Worm (Caenorhabditis elegans) whole organism, early embryonic: ENCODE data around the gene wapl-1.

Source experiments
- B0310.2 ChIP-seq: sonication (generic microtip); optimal IDR thresholded peaks from 2 replicates; lab custom pipeline; 2016; ENCODE audit warnings: mild to moderate bottlenecking, missing genetic modification characterization, missing compliant biosample characterization
- F13C5.2 ChIP-seq: sonication (generic microtip); optimal IDR thresholded peaks from 2 replicates; lab custom pipeline; 2017; ENCODE audit warnings: mild to moderate bottlenecking, missing genetic modification characterization, inconsistent platforms, missing compliant biosample characterization
- aly-1 ChIP-seq: sonication (generic microtip); optimal IDR thresholded peaks from 2 replicates; lab custom pipeline; 2016; ENCODE audit warnings: missing genetic modification characterization, missing compliant biosample characterization
- ama-1 ChIP-seq: fragments of 150-350 bp; optimal IDR thresholded peaks from 2 replicates; lab custom pipeline; 2014
- ceh-13 ChIP-seq: fragments of 200-800 bp; sonication (Bioruptor generic); optimal IDR thresholded peaks from 2 replicates; lab custom pipeline; 2018; ENCODE audit warnings: mild to moderate bottlenecking, missing genetic modification characterization, missing compliant biosample characterization
- ceh-36 ChIP-seq: sonication (generic microtip); optimal IDR thresholded peaks from 2 replicates; lab custom pipeline; 2016; ENCODE audit warnings: missing genetic modification characterization, inconsistent platforms, missing compliant biosample characterization
- ets-7 ChIP-seq: sonication (generic microtip); optimal IDR thresholded peaks from 2 replicates; lab custom pipeline; 2016; ENCODE audit warnings: missing genotype, missing genetic modification characterization, missing compliant biosample characterization
- flt-1 ChIP-seq: fragments of 200-800 bp; sonication (Bioruptor generic); IDR thresholded peaks from 2 replicates; pipeline ENCODE4 v1.3.6; 2022; ENCODE audit warnings: missing genetic modification characterization, missing compliant biosample characterization
- hmbx-1 ChIP-seq: sonication (generic microtip); optimal IDR thresholded peaks from 2 replicates; lab custom pipeline; 2016; ENCODE audit warnings: mild to moderate bottlenecking, missing genetic modification characterization, missing compliant biosample characterization
- hmg-4 ChIP-seq: fragments of 200-800 bp; sonication (Bioruptor generic); optimal IDR thresholded peaks from 2 replicates; lab custom pipeline; 2018; ENCODE audit warnings: mild to moderate bottlenecking, missing genetic modification characterization, missing compliant biosample characterization
- hnd-1 ChIP-seq: sonication (generic microtip); optimal IDR thresholded peaks from 2 replicates; lab custom pipeline; 2016; ENCODE audit warnings: missing genetic modification characterization, missing compliant biosample characterization
- pes-1 ChIP-seq: fragments of 200-800 bp; sonication (Bioruptor generic); IDR thresholded peaks from 2 replicates; pipeline ENCODE4 v1.3.6; 2022; ENCODE audit warnings: missing genetic modification reagents, missing genetic modification characterization, missing compliant biosample characterization
- scrt-1 ChIP-seq: fragments of 200-800 bp; sonication (Bioruptor generic); IDR thresholded peaks from 2 replicates; pipeline ENCODE4 v1.3.6; 2022; ENCODE audit warnings: missing genetic modification characterization, missing compliant biosample characterization
- sea-1 ChIP-seq: fragments of 200-800 bp; sonication (Bioruptor generic); conservative IDR thresholded peaks from 2 replicates; pipeline ENCODE4 v1.3.6; 2022; ENCODE audit warnings: missing genetic modification characterization, missing compliant biosample characterization
- tbx-11 ChIP-seq: fragments of 200-800 bp; sonication (Bioruptor generic); IDR thresholded peaks from 2 replicates; pipeline ENCODE4 v1.3.6; 2022; ENCODE audit warnings: missing genetic modification characterization, missing compliant biosample characterization
- tbx-37 ChIP-seq: fragments of 200-800 bp; sonication (Bioruptor generic); conservative IDR thresholded peaks from 2 replicates; pipeline ENCODE4 v1.3.6; 2022; ENCODE audit warnings: missing genetic modification reagents, missing genetic modification characterization, missing compliant biosample characterization
- tra-4 ChIP-seq: sonication (generic microtip); optimal IDR thresholded peaks from 2 replicates; lab custom pipeline; 2017; ENCODE audit warnings: missing genetic modification characterization, missing compliant biosample characterization

The wapl-1 gene

ce11 chrIV:4441077-4441476 lies 4.5 kb downstream of the wapl-1 start, which contains the start of gene fbxb-75:
Gene fbxb-75, minus strand, starts transcription at chrIV:4441177.
- TF ChIP-seq F13C5.2 (tag; lab: Kevin White, UChicago) (no peak), pes-1 (no peak)

- TF ChIP-seq aly-1 (tag; lab: Kevin White, UChicago), result no peak
- no peak for TF ChIP-seq B0310.2
- TF ChIP-seq hnd-1 (tag; lab: Kevin White, UChicago), result no peak
- TF ChIP-seq ets-7 (tag; lab: Kevin White, UChicago), result no peak
- TF ChIP-seq ceh-36 (tag; lab: Kevin White, UChicago), result no peak
- no peak for TF ChIP-seq pes-1
- TF ChIP-seq tra-4 (tag; lab: Kevin White, UChicago), result no peak
- TF ChIP-seq flt-1 (GFP tag; lab: Robert Waterston, UW), result no peak
- TF ChIP-seq tbx-37 (GFP tag; lab: Robert Waterston, UW), result no peak
- TF ChIP-seq hmbx-1 (tag; lab: Kevin White, UChicago), result no peak
- TF ChIP-seq scrt-1 (GFP tag; lab: Robert Waterston, UW), result no peak
- TF ChIP-seq hmg-4 (GFP tag; lab: Kevin White, UChicago), result no peak
- TF ChIP-seq F13C5.2 (tag; lab: Kevin White, UChicago), result no peak
Measured at ce11 chrIV:4439190-4439589, 6.3 kb downstream of the wapl-1 start, which contains the start of gene fbxb-74. Gene fbxb-74, minus strand, starts transcription at chrIV:4439290.

ce11 chrIV:4437825-4438224 lies 7.7 kb downstream of the wapl-1 start:
- TF ChIP-seq ets-7 (tag; lab: Kevin White, UChicago) (no peak), hmbx-1 (tag; lab: Kevin White, UChicago) (no peak), aly-1 (tag; lab: Kevin White, UChicago) (no peak), ceh-13 (GFP tag; lab: Kevin White, UChicago) (no peak), ceh-36 (tag; lab: Kevin White, UChicago) (no peak), tbx-11 (GFP tag; lab: Robert Waterston, UW) (no peak), sea-1 (GFP tag; lab: Robert Waterston, UW) (no peak), flt-1 (GFP tag; lab: Robert Waterston, UW) (no peak), tra-4 (tag; lab: Kevin White, UChicago) (no peak), ama-1 (no peak), F13C5.2 (tag; lab: Kevin White, UChicago) (no peak), scrt-1 (GFP tag; lab: Robert Waterston, UW) (no peak), hnd-1 (tag; lab: Kevin White, UChicago) (no peak), tbx-37 (GFP tag; lab: Robert Waterston, UW) (no peak), hmg-4 (GFP tag; lab: Kevin White, UChicago) (no peak), pes-1 (no peak)

ce11 chrIV:4434441-4435084 lies 11.0 kb downstream of the wapl-1 start, which contains the start of the genes R08C7.8 and R08C7.4:
Gene R08C7.8, minus strand, starts transcription at chrIV:4434541.
Gene R08C7.4, plus strand, starts transcription at chrIV:4435034.
- TF ChIP-seq sea-1 (GFP tag; lab: Robert Waterston, UW) (no peak), tbx-37 (GFP tag; lab: Robert Waterston, UW) (no peak), tra-4 (tag; lab: Kevin White, UChicago) (no peak), scrt-1 (GFP tag; lab: Robert Waterston, UW) (no peak), ceh-36 (tag; lab: Kevin White, UChicago) (no peak), pes-1 (no peak), aly-1 (tag; lab: Kevin White, UChicago) (no peak), ceh-13 (GFP tag; lab: Kevin White, UChicago) (no peak), F13C5.2 (tag; lab: Kevin White, UChicago) (no peak), hmg-4 (GFP tag; lab: Kevin White, UChicago) (no peak), ets-7 (tag; lab: Kevin White, UChicago) (no peak), hnd-1 (tag; lab: Kevin White, UChicago) (no peak), tbx-11 (GFP tag; lab: Robert Waterston, UW) (no peak)

ce11 chrIV:4429901-4430300 lies 15.6 kb downstream of the wapl-1 start, which contains the start of the genes str-185 and R08C7.5:
Gene str-185, minus strand, starts transcription at chrIV:4430001.
Gene R08C7.5, plus strand, starts transcription at chrIV:4430229.
- TF ChIP-seq sea-1 (GFP tag; lab: Robert Waterston, UW) (no peak), hmg-4 (GFP tag; lab: Kevin White, UChicago) (no peak), aly-1 (tag; lab: Kevin White, UChicago) (no peak), B0310.2 (no peak), pes-1 (no peak), hmbx-1 (tag; lab: Kevin White, UChicago) (no peak), hnd-1 (tag; lab: Kevin White, UChicago) (no peak), ceh-13 (GFP tag; lab: Kevin White, UChicago) (no peak), tbx-11 (GFP tag; lab: Robert Waterston, UW) (no peak)

ce11 chrIV:4423885-4424284 lies 21.7 kb downstream of the wapl-1 start:
- no peak for TF ChIP-seq pes-1
- TF ChIP-seq F13C5.2 (tag; lab: Kevin White, UChicago), result no peak
- no peak for TF ChIP-seq hnd-1 (tag; lab: Kevin White, UChicago)
- TF ChIP-seq tbx-37 (GFP tag; lab: Robert Waterston, UW), result no peak
- no peak for TF ChIP-seq hmg-4 (GFP tag; lab: Kevin White, UChicago)

- no peak for TF ChIP-seq hmg-4 (GFP tag; lab: Kevin White, UChicago)
- TF ChIP-seq ceh-36 (tag; lab: Kevin White, UChicago), result no peak
- TF ChIP-seq ceh-13 (GFP tag; lab: Kevin White, UChicago), result no peak
- no peak for TF ChIP-seq ama-1
- TF ChIP-seq hnd-1 (tag; lab: Kevin White, UChicago), result no peak
- no peak for TF ChIP-seq tbx-37 (GFP tag; lab: Robert Waterston, UW)
- TF ChIP-seq tra-4 (tag; lab: Kevin White, UChicago), result no peak
- TF ChIP-seq scrt-1 (GFP tag; lab: Robert Waterston, UW), result no peak
- TF ChIP-seq ets-7 (tag; lab: Kevin White, UChicago), result no peak
- no peak for TF ChIP-seq sea-1 (GFP tag; lab: Robert Waterston, UW)
- no peak for TF ChIP-seq B0310.2
- no peak for TF ChIP-seq pes-1
- no peak for TF ChIP-seq tbx-11 (GFP tag; lab: Robert Waterston, UW)
- no peak for TF ChIP-seq aly-1 (tag; lab: Kevin White, UChicago)
- TF ChIP-seq hmbx-1 (tag; lab: Kevin White, UChicago), result no peak
- no peak for TF ChIP-seq F13C5.2 (tag; lab: Kevin White, UChicago)
Measured at ce11 chrIV:4423026-4423425, 22.5 kb downstream of the wapl-1 start.
